Fruit fly (Drosophila melanogaster) whole organism, wandering third instar larva: ENCODE measurements around the gene DIP2.

ENCODE experiments used
- Abd-B ChIP-seq: fragments of >200 bp; optimal IDR thresholded peaks from 2 replicates; lab custom pipeline; 2017; ENCODE audit warnings: missing biosample characterization, missing genetic modification characterization
- Hnf4 ChIP-seq: fragments of 200-800 bp; sonication (Bioruptor generic); optimal IDR thresholded peaks from 2 replicates; lab custom pipeline; 2016; ENCODE audit warnings: missing biosample characterization, mild to moderate bottlenecking, missing genetic modification characterization
- Hr78 ChIP-seq: fragments of >200 bp; optimal IDR thresholded peaks from 2 replicates; lab custom pipeline; 2017; ENCODE audit warnings: missing biosample characterization, missing genetic modification characterization
- Myc ChIP-seq: fragments of >200 bp; optimal IDR thresholded peaks from 2 replicates; lab custom pipeline; 2017
- br ChIP-seq: fragments of 200-800 bp; sonication (Bioruptor generic); optimal IDR thresholded peaks from 2 replicates; lab custom pipeline; 2016; ENCODE audit warnings: missing biosample characterization, missing genetic modification characterization
- dmrt93B ChIP-seq: fragments of 200-800 bp; sonication (Bioruptor generic); optimal IDR thresholded peaks from 2 replicates; lab custom pipeline; 2018; ENCODE audit warnings: missing biosample characterization, mild to moderate bottlenecking, missing genetic modification characterization
- dsf ChIP-seq: sonication (Bioruptor generic); optimal IDR thresholded peaks from 2 replicates; lab custom pipeline; 2016; ENCODE audit warnings: missing biosample characterization, missing genetic modification characterization, borderline replicate concordance
- h ChIP-seq: fragments of 200-800 bp; sonication (Bioruptor generic); optimal IDR thresholded peaks from 3 replicates; lab custom pipeline; 2016; ENCODE audit warnings: missing biosample characterization, mild to moderate bottlenecking, missing genetic modification characterization
- lola ChIP-seq: fragments of >200 bp; optimal IDR thresholded peaks from 2 replicates; lab custom pipeline; 2017; ENCODE audit warnings: missing biosample characterization, missing genetic modification characterization
- psq ChIP-seq: fragments of 200-800 bp; sonication (Bioruptor generic); optimal IDR thresholded peaks from 3 replicates; lab custom pipeline; 2017; ENCODE audit warnings: missing biosample characterization, mild to moderate bottlenecking, missing genetic modification characterization, moderate library complexity
- rgr ChIP-seq: fragments of 200-800 bp; sonication (Bioruptor generic); optimal IDR thresholded peaks from 3 replicates; lab custom pipeline; 2016; ENCODE audit warnings: missing biosample characterization, mild to moderate bottlenecking, missing genetic modification characterization
- sv ChIP-seq: fragments of 200-800 bp; sonication (Bioruptor generic); optimal IDR thresholded peaks from 3 replicates; lab custom pipeline; 2016; ENCODE audit warnings: missing biosample characterization, missing genetic modification characterization
- tai ChIP-seq: sonication (Bioruptor generic); optimal IDR thresholded peaks from 2 replicates; lab custom pipeline; 2016; ENCODE audit warnings: missing biosample characterization, missing genetic modification characterization

- TF ChIP-seq h (GFP tag; lab: Kevin White, UChicago) (peak; percentile 94), psq (GFP tag; lab: Kevin White, UChicago) (peak; percentile 91), Myc (lab: Kevin White, UChicago) (peak; percentile 6), sv (peak; percentile 73), br (GFP tag; lab: Kevin White, UChicago) (no peak), lola (GFP tag; lab: Kevin White, UChicago) (no peak), Hnf4 (GFP tag; lab: Kevin White, UChicago) (peak; percentile 81), tai (GFP tag; lab: Kevin White, UChicago) (no peak), dmrt93B (GFP tag; lab: Kevin White, UChicago) (no peak), rgr (peak; percentile 97), Abd-B (no peak), Hr78 (GFP tag; lab: Kevin White, UChicago) (no peak), dsf (GFP tag; lab: Kevin White, UChicago) (peak; percentile 51)
These were observed 52.0 kb downstream of the DIP2 start, which contains the start of the genes Gk1 and CG13876 for dm6 chr3L:205723-206284.
